Worm (Caenorhabditis elegans) whole organism, young adult: ENCODE data around the gene C31C9.7.

Experiments used
- B0035.1 ChIP-seq: sonication (generic microtip); optimal IDR thresholded peaks from 2 replicates; lab custom pipeline; 2016; ENCODE audit warnings: missing genetic modification characterization, mild to moderate bottlenecking, missing compliant biosample characterization, missing genotype, missing genetic modification reagents
- B0336.3 ChIP-seq: fragments of 200-800 bp; sonication (Bioruptor generic); IDR thresholded peaks from 2 replicates; pipeline ENCODE4 v1.3.6; 2022; ENCODE audit warnings: missing genetic modification characterization, missing compliant biosample characterization
- C06A6.2 ChIP-seq: fragments of 200-800 bp; sonication (Bioruptor generic); conservative IDR thresholded peaks from 2 replicates; pipeline ENCODE4 v1.3.6; 2022; ENCODE audit warnings: missing genetic modification characterization, missing compliant biosample characterization
- F10E7.11 ChIP-seq: sonication (generic microtip); optimal IDR thresholded peaks from 2 replicates; lab custom pipeline; 2017; ENCODE audit warnings: mild to moderate bottlenecking, missing genetic modification characterization, moderate library complexity, missing compliant biosample characterization
- F23B12.7 ChIP-seq: sonication (generic microtip); optimal IDR thresholded peaks from 2 replicates; lab custom pipeline; 2017; ENCODE audit warnings: missing genetic modification characterization, mild to moderate bottlenecking, missing compliant biosample characterization, antibody characterized with exemption, moderate library complexity; ENCODE audit not compliant: insufficient read depth
- F33H1.4 ChIP-seq: fragments of 200-800 bp; sonication (Bioruptor generic); IDR thresholded peaks from 2 replicates; pipeline ENCODE4 v1.3.6; 2022; ENCODE audit warnings: missing genetic modification reagents, missing genetic modification characterization, missing compliant biosample characterization
- F55B11.4 ChIP-seq: sonication (generic microtip); optimal IDR thresholded peaks from 2 replicates; lab custom pipeline; 2016; ENCODE audit warnings: missing compliant biosample characterization, missing genetic modification characterization, borderline replicate concordance; ENCODE audit not compliant: insufficient read depth
- F57C9.4 ChIP-seq: sonication (generic microtip); optimal IDR thresholded peaks from 2 replicates; lab custom pipeline; 2017; ENCODE audit warnings: mild to moderate bottlenecking, missing genetic modification characterization, missing compliant biosample characterization
- T07F8.4 ChIP-seq: sonication (generic microtip); optimal IDR thresholded peaks from 2 replicates; lab custom pipeline; 2016; ENCODE audit warnings: mild to moderate bottlenecking, missing genetic modification characterization, moderate library complexity, missing compliant biosample characterization
- T26A5.8 ChIP-seq: sonication (generic microtip); optimal IDR thresholded peaks from 2 replicates; lab custom pipeline; 2016; ENCODE audit warnings: missing genetic modification characterization, missing compliant biosample characterization
- attf-3 ChIP-seq: fragments of 200-800 bp; sonication (Bioruptor generic); conservative IDR thresholded peaks from 2 replicates; pipeline ENCODE4 v1.3.6; 2022; ENCODE audit warnings: missing genetic modification reagents, missing genetic modification characterization, missing compliant biosample characterization
- attf-5 ChIP-seq: fragments of 200-800 bp; sonication (Bioruptor generic); optimal IDR thresholded peaks from 2 replicates; lab custom pipeline; 2018; ENCODE audit warnings: mild to moderate bottlenecking, missing genetic modification characterization, missing compliant biosample characterization
- attf-6 ChIP-seq: fragments of 200-800 bp; sonication (Bioruptor generic); IDR thresholded peaks from 2 replicates; pipeline ENCODE4 v1.3.6; 2022; ENCODE audit warnings: missing genetic modification reagents, missing genetic modification characterization, missing compliant biosample characterization
- bed-2 ChIP-seq: fragments of 200-800 bp; sonication (Bioruptor generic); IDR thresholded peaks from 2 replicates; pipeline ENCODE4 v1.3.6; 2022; ENCODE audit warnings: missing genetic modification reagents, missing genetic modification characterization, missing compliant biosample characterization
- ccch-3 ChIP-seq: fragments of 200-800 bp; sonication (Bioruptor generic); optimal IDR thresholded peaks from 2 replicates; lab custom pipeline; 2018; ENCODE audit warnings: mild to moderate bottlenecking, missing genetic modification characterization, missing compliant biosample characterization
- ceh-27 ChIP-seq: fragments of 200-800 bp; sonication (Bioruptor generic); optimal IDR thresholded peaks from 2 replicates; lab custom pipeline; 2018; ENCODE audit warnings: mild to moderate bottlenecking, missing genetic modification characterization, moderate library complexity, missing compliant biosample characterization
- ceh-79 ChIP-seq: sonication (generic microtip); optimal IDR thresholded peaks from 2 replicates; lab custom pipeline; 2017; ENCODE audit warnings: mild to moderate bottlenecking, missing genetic modification characterization, missing compliant biosample characterization
- efl-1 ChIP-seq: fragments of 150-350 bp; optimal IDR thresholded peaks from 2 replicates; lab custom pipeline; 2014; ENCODE audit warnings: missing biosample characterization, missing genetic modification reagents, missing genetic modification characterization
- ekl-4 ChIP-seq: fragments of 200-800 bp; sonication (Bioruptor generic); IDR thresholded peaks from 2 replicates; pipeline ENCODE4 v1.3.6; 2022; ENCODE audit warnings: missing genetic modification reagents, missing genetic modification characterization, missing compliant biosample characterization
- hlh-12 ChIP-seq: sonication (generic microtip); optimal IDR thresholded peaks from 2 replicates; lab custom pipeline; 2016; ENCODE audit warnings: missing genetic modification characterization, missing compliant biosample characterization
- hlh-26 ChIP-seq: fragments of 200-800 bp; sonication (Bioruptor generic); conservative IDR thresholded peaks from 2 replicates; pipeline ENCODE4 v1.3.6; 2022; ENCODE audit warnings: missing genetic modification reagents, missing genetic modification characterization, missing compliant biosample characterization
- hmg-20 ChIP-seq: fragments of 200-800 bp; sonication (Bioruptor generic); IDR thresholded peaks from 2 replicates; pipeline ENCODE4 v1.3.6; 2022; ENCODE audit warnings: missing genetic modification reagents, missing genetic modification characterization, missing compliant biosample characterization
- lin-26 ChIP-seq: fragments of 200-800 bp; sonication (Bioruptor generic); IDR thresholded peaks from 2 replicates; pipeline ENCODE4 v1.3.6; 2022; ENCODE audit warnings: missing genetic modification reagents, missing genetic modification characterization, missing compliant biosample characterization
- lin-54 ChIP-seq: fragments of 200-800 bp; sonication (Bioruptor generic); optimal IDR thresholded peaks from 2 replicates; lab custom pipeline; 2018; ENCODE audit warnings: mild to moderate bottlenecking, missing genetic modification characterization, missing compliant biosample characterization
- lir-1 ChIP-seq: fragments of 200-800 bp; sonication (Bioruptor generic); conservative IDR thresholded peaks from 2 replicates; pipeline ENCODE4 v1.3.6; 2022; ENCODE audit warnings: missing genetic modification reagents, missing genetic modification characterization, missing compliant biosample characterization
- madf-3 ChIP-seq: fragments of 200-800 bp; sonication (Bioruptor generic); IDR thresholded peaks from 2 replicates; pipeline ENCODE4 v1.3.6; 2022; ENCODE audit warnings: missing genetic modification reagents, missing genetic modification characterization, missing compliant biosample characterization
- mcd-1 ChIP-seq: fragments of 200-800 bp; sonication (Bioruptor generic); IDR thresholded peaks from 2 replicates; pipeline ENCODE4 v1.3.6; 2022; ENCODE audit warnings: missing genetic modification reagents, missing genetic modification characterization, missing compliant biosample characterization
- mel-28 ChIP-seq: sonication (generic microtip); optimal IDR thresholded peaks from 2 replicates; lab custom pipeline; 2016; ENCODE audit warnings: borderline replicate concordance, mild to moderate bottlenecking, missing genetic modification characterization, missing compliant biosample characterization
- nfya-1 ChIP-seq: sonication (generic microtip); optimal IDR thresholded peaks from 2 replicates; lab custom pipeline; 2017; ENCODE audit warnings: antibody characterized with exemption, missing compliant biosample characterization, missing genetic modification characterization, borderline replicate concordance; ENCODE audit not compliant: insufficient read depth
- nhr-120 ChIP-seq: fragments of 200-800 bp; sonication (Bioruptor generic); IDR thresholded peaks from 2 replicates; pipeline ENCODE4 v1.3.6; 2022; ENCODE audit warnings: missing genetic modification characterization, missing compliant biosample characterization
- nhr-27 ChIP-seq: fragments of 200-800 bp; sonication (Bioruptor generic); optimal IDR thresholded peaks from 2 replicates; lab custom pipeline; 2018; ENCODE audit warnings: mild to moderate bottlenecking, missing genetic modification characterization, moderate library complexity, missing compliant biosample characterization
- nhr-80 ChIP-seq: sonication (generic microtip); optimal IDR thresholded peaks from 2 replicates; lab custom pipeline; 2016; ENCODE audit warnings: missing genetic modification characterization, missing compliant biosample characterization
- nhr-90 ChIP-seq: sonication (generic microtip); optimal IDR thresholded peaks from 2 replicates; lab custom pipeline; 2016; ENCODE audit warnings: missing genotype, mild to moderate bottlenecking, missing genetic modification characterization, missing compliant biosample characterization
- rcor-1 ChIP-seq: fragments of 200-800 bp; sonication (Bioruptor generic); IDR thresholded peaks from 2 replicates; pipeline ENCODE4 v1.3.6; 2022; ENCODE audit warnings: missing genetic modification reagents, missing genetic modification characterization, missing compliant biosample characterization
- repo-1 ChIP-seq: sonication (generic microtip); optimal IDR thresholded peaks from 2 replicates; lab custom pipeline; 2017; ENCODE audit warnings: mild to moderate bottlenecking, missing genetic modification characterization, missing compliant biosample characterization
- sdz-38 ChIP-seq: sonication (generic microtip); optimal IDR thresholded peaks from 2 replicates; lab custom pipeline; 2016; ENCODE audit warnings: missing genotype, missing genetic modification characterization, missing compliant biosample characterization
- snpc-1.1 ChIP-seq: sonication (generic microtip); optimal IDR thresholded peaks from 2 replicates; lab custom pipeline; 2017; ENCODE audit warnings: missing genetic modification characterization, mild to moderate bottlenecking, missing compliant biosample characterization, antibody characterized with exemption, moderate library complexity, missing genotype, missing genetic modification reagents; ENCODE audit not compliant: insufficient read depth
- unc-130 ChIP-seq: sonication (generic microtip); optimal IDR thresholded peaks from 2 replicates; lab custom pipeline; 2016; ENCODE audit warnings: missing genetic modification reagents, missing genetic modification characterization, missing compliant biosample characterization
- zfh-2 ChIP-seq: fragments of 200-800 bp; sonication (Bioruptor generic); conservative IDR thresholded peaks from 2 replicates; pipeline ENCODE4 v1.3.6; 2022; ENCODE audit warnings: missing genetic modification reagents, missing genetic modification characterization, missing compliant biosample characterization
- ztf-22 ChIP-seq: fragments of 200-800 bp; sonication (Bioruptor generic); optimal IDR thresholded peaks from 2 replicates; lab custom pipeline; 2018; ENCODE audit warnings: mild to moderate bottlenecking, missing genetic modification characterization, moderate library complexity, missing compliant biosample characterization
- ztf-25 ChIP-seq: fragments of 200-800 bp; sonication (Bioruptor generic); IDR thresholded peaks from 2 replicates; pipeline ENCODE4 v1.3.6; 2022; ENCODE audit warnings: missing genetic modification reagents, missing genetic modification characterization, missing compliant biosample characterization
- ztf-26 ChIP-seq: sonication (generic microtip); optimal IDR thresholded peaks from 2 replicates; lab custom pipeline; 2017; ENCODE audit warnings: missing genetic modification characterization, missing compliant biosample characterization
- ztf-6 ChIP-seq: fragments of 200-800 bp; sonication (Bioruptor generic); IDR thresholded peaks from 2 replicates; pipeline ENCODE4 v1.3.6; 2022; ENCODE audit warnings: missing genetic modification reagents, missing genetic modification characterization, missing compliant biosample characterization

Gene C31C9.7

DNA sequence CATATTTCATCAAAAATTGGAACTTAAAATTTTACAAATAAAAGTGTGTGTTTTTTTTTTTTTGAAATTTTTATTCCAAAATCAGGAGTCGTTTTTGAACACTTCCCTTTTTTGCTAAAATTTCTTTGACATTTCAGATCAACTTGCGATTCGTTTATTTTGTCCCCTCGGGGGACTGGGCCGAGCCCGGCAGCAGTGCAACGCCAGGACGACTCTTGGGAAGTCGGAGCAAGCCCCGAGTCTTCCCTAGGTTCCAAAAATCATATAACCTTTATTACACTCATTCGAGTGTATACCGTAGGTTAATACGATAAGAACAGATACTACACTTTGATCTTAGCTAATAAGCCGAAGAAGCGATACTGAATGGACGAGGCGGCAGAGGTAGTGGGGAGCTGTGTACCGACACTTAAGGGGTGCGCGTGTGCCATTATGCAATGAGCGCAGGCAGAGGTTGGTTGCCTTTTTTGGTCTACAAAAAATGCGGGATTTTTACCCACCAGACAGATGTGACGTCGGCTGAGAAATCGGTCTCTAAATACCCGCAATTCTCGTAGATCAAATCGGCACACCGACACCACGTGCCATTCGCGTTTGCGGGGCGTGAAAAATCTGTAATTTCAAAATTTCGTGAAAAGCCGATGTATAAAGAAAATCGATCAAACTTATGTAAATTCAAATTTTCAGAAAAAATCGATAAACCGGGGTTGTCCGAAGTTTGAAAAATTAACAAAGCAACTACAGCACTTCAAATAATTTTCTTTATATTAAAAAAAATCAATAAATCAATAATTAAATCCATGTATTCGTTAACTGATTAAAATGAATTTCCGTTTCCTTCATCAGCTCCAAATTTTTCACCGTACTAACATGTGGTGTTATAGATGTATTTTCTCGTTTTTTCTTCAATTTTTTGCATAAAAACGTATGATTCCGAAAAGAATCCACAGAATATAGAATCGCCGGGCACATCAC, 48.8 kb downstream of the C31C9.7 start (continued):
- TF ChIP-seq T07F8.4 (tag; lab: Kevin White, UChicago) (no peak), ekl-4 (GFP tag; lab: Robert Waterston, UW) (0 out of 2 replicates have a peak, but pooled peaks have one; percentile 56), nhr-90 (tag; lab: Kevin White, UChicago) (no peak), bed-2 (GFP tag; lab: Robert Waterston, UW) (no peak), ztf-25 (GFP tag; lab: Robert Waterston, UW) (no peak), hmg-20 (GFP tag; lab: Robert Waterston, UW) (no peak), lir-1 (GFP tag; lab: Robert Waterston, UW) (no peak), ccch-3 (GFP tag; lab: Kevin White, UChicago) (no peak), F57C9.4 (tag; lab: Kevin White, UChicago) (no peak), repo-1 (tag; lab: Kevin White, UChicago) (no peak), ztf-26 (tag; lab: Kevin White, UChicago) (no peak), B0035.1 (tag; lab: Kevin White, UChicago) (no peak), C06A6.2 (GFP tag; lab: Robert Waterston, UW) (no peak), efl-1 (GFP tag; lab: Kevin White, UChicago) (peak; percentile 50), B0336.3 (GFP tag; lab: Robert Waterston, UW) (peak; percentile 40; the same call in 1 of the 2 replicates), hlh-26 (GFP tag; lab: Robert Waterston, UW) (no peak), mcd-1 (GFP tag; lab: Robert Waterston, UW) (peak; percentile 39), zfh-2 (GFP tag; lab: Robert Waterston, UW) (peak; percentile 30; the same call in 1 of the 2 replicates), F55B11.4 (no peak), nhr-120 (GFP tag; lab: Robert Waterston, UW) (no peak), madf-3 (GFP tag; lab: Robert Waterston, UW) (0 out of 2 replicates have a peak, but pooled peaks have one; percentile 22), attf-5 (GFP tag; lab: Kevin White, UChicago) (no peak), nfya-1 (tag; lab: Kevin White, UChicago) (no peak), ceh-27 (GFP tag; lab: Kevin White, UChicago) (no peak), attf-6 (GFP tag; lab: Robert Waterston, UW) (peak; percentile 86), ceh-79 (tag; lab: Kevin White, UChicago) (no peak), lin-54 (GFP tag; lab: Kevin White, UChicago) (peak; percentile 28), F33H1.4 (GFP tag; lab: Robert Waterston, UW) (peak; percentile 48), lin-26 (GFP tag; lab: Robert Waterston, UW) (peak; percentile 92), rcor-1 (GFP tag; lab: Robert Waterston, UW) (no peak; the same call in 1 of the 2 replicates), F10E7.11 (tag; lab: Kevin White, UChicago) (no peak), ztf-6 (GFP tag; lab: Robert Waterston, UW) (no peak), F23B12.7 (no peak), attf-3 (no peak), T26A5.8 (tag; lab: Kevin White, UChicago) (no peak), ztf-22 (no peak), unc-130 (GFP tag; lab: Kevin White, UChicago) (no peak), nhr-27 (tag; lab: Kevin White, UChicago) (no peak), snpc-1.1 (tag; lab: Kevin White, UChicago) (peak; percentile 84), mel-28 (no peak), hlh-12 (tag; lab: Kevin White, UChicago) (no peak), nhr-80 (no peak), sdz-38 (no peak)
